Worm (Caenorhabditis elegans) whole organism, L4 larva: Measurements from ENCODE around the gene C02B4.3.

Experiments used
- ZK546.5 ChIP-seq, 2 experiments: sonication (generic microtip); optimal IDR thresholded peaks; 2 replicates each; lab custom pipeline; 2017; ENCODE audit warnings: missing biosample characterization in 2 of 2, missing genetic modification characterization in 2 of 2
- arid-1 ChIP-seq: fragments of 200-800 bp; sonication (Bioruptor generic); conservative IDR thresholded peaks from 2 replicates; pipeline ENCODE4 v1.3.6; 2022; ENCODE audit warnings: missing genetic modification reagents, missing genetic modification characterization, missing compliant biosample characterization

DNA sequence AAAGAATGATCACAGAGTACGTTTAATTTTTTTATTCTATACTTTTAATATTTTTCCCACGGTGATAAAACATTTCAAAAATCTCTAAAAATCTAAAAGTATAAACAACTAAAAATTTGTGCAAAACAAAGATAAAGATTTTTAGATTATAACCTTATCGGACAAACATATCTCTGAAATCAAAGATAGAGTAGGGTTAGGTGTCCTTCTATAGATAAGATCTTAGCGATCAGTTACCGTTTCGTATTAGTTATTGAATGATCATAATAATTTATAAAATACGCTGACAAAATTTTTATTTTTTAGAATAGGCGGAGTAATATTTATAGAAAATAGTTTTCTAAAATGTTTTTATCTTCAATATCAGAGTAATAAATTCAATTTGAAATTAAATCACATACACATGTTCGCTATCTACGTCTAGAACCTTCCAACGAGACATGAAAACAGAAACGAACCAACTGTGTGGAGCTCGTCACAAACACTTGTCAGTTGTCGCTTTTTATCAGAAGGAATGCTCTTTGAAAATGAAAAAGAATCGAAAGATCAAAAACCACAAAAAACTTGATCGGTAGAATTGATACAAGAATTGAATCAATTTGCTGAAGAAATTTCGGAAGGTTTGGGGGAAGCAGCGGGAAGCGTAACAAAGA, 12.1 kb upstream of the C02B4.3 start:
- TF ChIP-seq ZK546.5 (tag; optimal IDR thresholded peaks at IDR 0.05; lab: Kevin White, UChicago) (no peak), arid-1 (GFP tag; lab: Robert Waterston, UW) (no peak)
